Worm (Caenorhabditis elegans): ENCODE data around the gene W06F12.2.

- no peak for TF ChIP-seq W03F9.2 (tag; optimal IDR thresholded peaks at IDR 0.05)
- TF ChIP-seq him-1 (tag; optimal IDR thresholded peaks at IDR 0.05), result no peak
- TF ChIP-seq dao-5 (tag; optimal IDR thresholded peaks at IDR 0.05), result no peak
Measured at ce11 chrIII:13761022-13761421, 29.5 kb upstream of the W06F12.2 start.
